Worm (Caenorhabditis elegans) whole organism, young adult: ENCODE results near the gene R12B2.13.

Experiments used
- B0035.1 ChIP-seq: sonication (generic microtip); optimal IDR thresholded peaks from 2 replicates; lab custom pipeline; 2016; ENCODE audit warnings: missing genetic modification characterization, mild to moderate bottlenecking, missing compliant biosample characterization, missing genotype, missing genetic modification reagents
- B0261.1 ChIP-seq: sonication (generic microtip); optimal IDR thresholded peaks from 2 replicates; lab custom pipeline; 2016; ENCODE audit warnings: mild to moderate bottlenecking, missing genetic modification characterization, moderate library complexity, missing compliant biosample characterization
- D2030.7 ChIP-seq: fragments of 200-800 bp; sonication (Bioruptor generic); IDR thresholded peaks from 2 replicates; pipeline ENCODE4 v1.3.6; 2022; ENCODE audit warnings: missing genetic modification reagents, missing genetic modification characterization, missing compliant biosample characterization
- F22D6.2 ChIP-seq: sonication (generic microtip); optimal IDR thresholded peaks from 2 replicates; lab custom pipeline; 2016; ENCODE audit warnings: mild to moderate bottlenecking, missing genetic modification characterization, missing compliant biosample characterization
- F23B12.7 ChIP-seq: sonication (generic microtip); optimal IDR thresholded peaks from 2 replicates; lab custom pipeline; 2017; ENCODE audit warnings: missing genetic modification characterization, mild to moderate bottlenecking, missing compliant biosample characterization, antibody characterized with exemption, moderate library complexity; ENCODE audit not compliant: insufficient read depth
- F37B4.10 ChIP-seq: fragments of 200-800 bp; sonication (Bioruptor generic); IDR thresholded peaks from 2 replicates; pipeline ENCODE4 v1.3.6; 2022; ENCODE audit warnings: missing genetic modification characterization, missing compliant biosample characterization
- F49E8.2 ChIP-seq: sonication (generic microtip); optimal IDR thresholded peaks from 3 replicates; lab custom pipeline; 2017; ENCODE audit warnings: missing genetic modification characterization, mild to moderate bottlenecking, missing compliant biosample characterization, antibody characterized with exemption, moderate library complexity; ENCODE audit not compliant: insufficient read depth
- F57A8.1 ChIP-seq: fragments of 200-800 bp; sonication (Bioruptor generic); optimal IDR thresholded peaks from 2 replicates; lab custom pipeline; 2018; ENCODE audit warnings: mild to moderate bottlenecking, missing genetic modification characterization, moderate library complexity, missing compliant biosample characterization
- T26A5.8 ChIP-seq: sonication (generic microtip); optimal IDR thresholded peaks from 2 replicates; lab custom pipeline; 2016; ENCODE audit warnings: missing genetic modification characterization, missing compliant biosample characterization
- aptf-3 ChIP-seq: fragments of 200-800 bp; sonication (Bioruptor generic); IDR thresholded peaks from 2 replicates; pipeline ENCODE4 v1.3.6; 2022; ENCODE audit warnings: missing genetic modification characterization, missing compliant biosample characterization
- attf-5 ChIP-seq: fragments of 200-800 bp; sonication (Bioruptor generic); optimal IDR thresholded peaks from 2 replicates; lab custom pipeline; 2018; ENCODE audit warnings: mild to moderate bottlenecking, missing genetic modification characterization, missing compliant biosample characterization
- bed-1 ChIP-seq: fragments of 200-800 bp; sonication (Bioruptor generic); IDR thresholded peaks from 2 replicates; pipeline ENCODE4 v1.3.6; 2022; ENCODE audit warnings: missing genetic modification reagents, missing genetic modification characterization, missing compliant biosample characterization
- cebp-1 ChIP-seq, 2 experiments: fragments of 200-800 bp in 1 of 2; sonication (Bioruptor generic) in 1 of 2; sonication (generic microtip) in 1 of 2; IDR thresholded peaks in 1 of 2; optimal IDR thresholded peaks in 1 of 2; 2 replicates each; pipeline versions ENCODE4 v1.3.6 to Lab custom; 2017 to 2022; ENCODE audit warnings: missing compliant biosample characterization in 2 of 2, missing genetic modification characterization in 2 of 2, mild to moderate bottlenecking in 1 of 2, missing genetic modification reagents in 1 of 2, moderate library complexity in 1 of 2
- ceh-79 ChIP-seq: sonication (generic microtip); optimal IDR thresholded peaks from 2 replicates; lab custom pipeline; 2017; ENCODE audit warnings: mild to moderate bottlenecking, missing genetic modification characterization, missing compliant biosample characterization
- egl-44 ChIP-seq: fragments of 200-800 bp; sonication (Bioruptor generic); IDR thresholded peaks from 2 replicates; pipeline ENCODE4 v1.3.6; 2022; ENCODE audit warnings: missing genetic modification reagents, missing genetic modification characterization, missing compliant biosample characterization
- egrh-3 ChIP-seq: fragments of 200-800 bp; sonication (Bioruptor generic); IDR thresholded peaks from 2 replicates; pipeline ENCODE4 v1.3.6; 2022; ENCODE audit warnings: missing genetic modification reagents, missing genetic modification characterization, missing compliant biosample characterization
- ets-4 ChIP-seq: fragments of 200-800 bp; sonication (Bioruptor generic); optimal IDR thresholded peaks from 2 replicates; lab custom pipeline; 2018; ENCODE audit warnings: mild to moderate bottlenecking, missing genetic modification characterization, missing compliant biosample characterization
- him-1 ChIP-seq: sonication (generic microtip); optimal IDR thresholded peaks from 2 replicates; lab custom pipeline; 2016; ENCODE audit warnings: missing genotype, missing genetic modification reagents, missing genetic modification characterization, missing compliant biosample characterization
- hlh-12 ChIP-seq: sonication (generic microtip); optimal IDR thresholded peaks from 2 replicates; lab custom pipeline; 2016; ENCODE audit warnings: missing genetic modification characterization, missing compliant biosample characterization
- hlh-26 ChIP-seq: fragments of 200-800 bp; sonication (Bioruptor generic); conservative IDR thresholded peaks from 2 replicates; pipeline ENCODE4 v1.3.6; 2022; ENCODE audit warnings: missing genetic modification reagents, missing genetic modification characterization, missing compliant biosample characterization
- let-607 ChIP-seq, 2 experiments: fragments of 200-800 bp in 1 of 2; sonication (Bioruptor generic) in 1 of 2; sonication (generic microtip) in 1 of 2; optimal IDR thresholded peaks; 2 replicates each; lab custom pipeline; 2016 to 2018; ENCODE audit warnings: mild to moderate bottlenecking in 2 of 2, missing compliant biosample characterization in 2 of 2, missing genetic modification characterization in 2 of 2, moderate library complexity in 2 of 2, missing genotype in 1 of 2
- lir-1 ChIP-seq: fragments of 200-800 bp; sonication (Bioruptor generic); conservative IDR thresholded peaks from 2 replicates; pipeline ENCODE4 v1.3.6; 2022; ENCODE audit warnings: missing genetic modification reagents, missing genetic modification characterization, missing compliant biosample characterization
- lsl-1 ChIP-seq: fragments of 200-800 bp; sonication (Bioruptor generic); optimal IDR thresholded peaks from 2 replicates; lab custom pipeline; 2018; ENCODE audit warnings: mild to moderate bottlenecking, missing genetic modification characterization, moderate library complexity, missing compliant biosample characterization
- madf-10 ChIP-seq: sonication (generic microtip); optimal IDR thresholded peaks from 2 replicates; lab custom pipeline; 2016; ENCODE audit warnings: mild to moderate bottlenecking, missing genetic modification characterization, missing compliant biosample characterization
- madf-3 ChIP-seq: fragments of 200-800 bp; sonication (Bioruptor generic); IDR thresholded peaks from 2 replicates; pipeline ENCODE4 v1.3.6; 2022; ENCODE audit warnings: missing genetic modification reagents, missing genetic modification characterization, missing compliant biosample characterization
- madf-8 ChIP-seq: fragments of 200-800 bp; sonication (Bioruptor generic); conservative IDR thresholded peaks from 2 replicates; pipeline ENCODE4 v1.3.6; 2022; ENCODE audit warnings: missing genetic modification reagents, missing genetic modification characterization, missing compliant biosample characterization
- mcd-1 ChIP-seq: fragments of 200-800 bp; sonication (Bioruptor generic); IDR thresholded peaks from 2 replicates; pipeline ENCODE4 v1.3.6; 2022; ENCODE audit warnings: missing genetic modification reagents, missing genetic modification characterization, missing compliant biosample characterization
- mel-28 ChIP-seq: sonication (generic microtip); optimal IDR thresholded peaks from 2 replicates; lab custom pipeline; 2016; ENCODE audit warnings: borderline replicate concordance, mild to moderate bottlenecking, missing genetic modification characterization, missing compliant biosample characterization
- nhr-90 ChIP-seq: sonication (generic microtip); optimal IDR thresholded peaks from 2 replicates; lab custom pipeline; 2016; ENCODE audit warnings: missing genotype, mild to moderate bottlenecking, missing genetic modification characterization, missing compliant biosample characterization
- pbrm-1 ChIP-seq: fragments of 200-800 bp; sonication (Bioruptor generic); IDR thresholded peaks from 2 replicates; pipeline ENCODE4 v1.3.6; 2022; ENCODE audit warnings: missing genetic modification reagents, missing genetic modification characterization, missing compliant biosample characterization
- pha-4 ChIP-seq: fragments of 150-350 bp; sonication (generic microtip); optimal IDR thresholded peaks from 2 replicates; lab custom pipeline; 2014; ENCODE audit warnings: missing biosample characterization, missing genetic modification reagents, missing genetic modification characterization
- repo-1 ChIP-seq: sonication (generic microtip); optimal IDR thresholded peaks from 2 replicates; lab custom pipeline; 2017; ENCODE audit warnings: mild to moderate bottlenecking, missing genetic modification characterization, missing compliant biosample characterization
- rpc-1 ChIP-seq, 2 experiments: fragments of 150-350 bp in 1 of 2; sonication (generic microtip) in 1 of 2; optimal IDR thresholded peaks; 2 replicates each; lab custom pipeline; 2014 to 2018; ENCODE audit warnings: missing biosample characterization in 1 of 2, missing genetic modification characterization in 1 of 2, missing genetic modification reagents in 1 of 2, missing genotype in 1 of 2
- snpc-3.4 ChIP-seq: sonication (generic microtip); optimal IDR thresholded peaks from 2 replicates; lab custom pipeline; 2017; ENCODE audit warnings: missing genetic modification characterization, mild to moderate bottlenecking, missing compliant biosample characterization, antibody characterized with exemption, moderate library complexity, missing genotype, missing genetic modification reagents
- unc-62 ChIP-seq: fragments of 150-350 bp; optimal IDR thresholded peaks from 2 replicates; lab custom pipeline; 2014; ENCODE audit warnings: missing biosample characterization, missing genetic modification reagents, missing genetic modification characterization
- zfh-2 ChIP-seq: fragments of 200-800 bp; sonication (Bioruptor generic); conservative IDR thresholded peaks from 2 replicates; pipeline ENCODE4 v1.3.6; 2022; ENCODE audit warnings: missing genetic modification reagents, missing genetic modification characterization, missing compliant biosample characterization
- ztf-18 ChIP-seq: sonication (generic microtip); optimal IDR thresholded peaks from 2 replicates; lab custom pipeline; 2016; ENCODE audit warnings: missing genotype, mild to moderate bottlenecking, missing genetic modification characterization, missing compliant biosample characterization
- ztf-25 ChIP-seq: fragments of 200-800 bp; sonication (Bioruptor generic); IDR thresholded peaks from 2 replicates; pipeline ENCODE4 v1.3.6; 2022; ENCODE audit warnings: missing genetic modification reagents, missing genetic modification characterization, missing compliant biosample characterization

Gene R12B2.13

DNA sequence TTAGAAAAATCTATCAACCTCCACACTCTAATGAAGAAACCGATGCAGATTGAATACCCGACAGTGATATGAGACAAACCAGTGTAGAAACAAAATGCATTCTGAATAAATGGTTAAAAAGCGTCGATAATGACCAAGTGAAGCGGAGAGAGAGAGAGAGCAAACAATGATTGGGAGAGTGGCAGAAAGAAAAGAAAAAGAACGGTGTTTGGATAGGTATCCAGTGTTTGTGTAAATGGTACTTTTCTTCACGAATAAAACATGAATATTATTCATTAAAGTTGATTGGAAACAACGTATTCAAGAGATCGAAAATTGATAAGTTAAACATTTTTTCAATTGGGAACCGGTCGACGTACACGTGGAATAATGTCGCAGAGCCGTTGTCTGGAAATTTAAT is 36.2 kb upstream of the R12B2.13 start, which contains the start of gene F01F1.15:
F01F1.15 (minus strand) TSS at position 101 of the 400 bp plus-strand sequence.
- TF ChIP-seq F22D6.2 (no peak), ets-4 (no peak), snpc-3.4 (no peak), F49E8.2 (tag; lab: Kevin White, UChicago) (no peak), aptf-3 (GFP tag; lab: Robert Waterston, UW) (no peak), zfh-2 (no peak), madf-8 (no peak), mel-28 (tag; lab: Kevin White, UChicago) (no peak), bed-1 (GFP tag; lab: Robert Waterston, UW) (no peak), B0035.1 (tag; lab: Kevin White, UChicago) (no peak), repo-1 (tag; lab: Kevin White, UChicago) (no peak), T26A5.8 (tag; lab: Kevin White, UChicago) (no peak), ztf-25 (GFP tag; lab: Robert Waterston, UW) (no peak), unc-62 (no peak), B0261.1 (tag; lab: Kevin White, UChicago) (no peak), rpc-1 (optimal IDR thresholded peaks at IDR 0.05; lab: Kevin White, UChicago) (no peak), rpc-1 (tag; optimal IDR thresholded peaks at IDR 0.05; lab: Kevin White, UChicago) (no peak), pbrm-1 (GFP tag; lab: Robert Waterston, UW) (no peak), let-607 (tag; optimal IDR thresholded peaks at IDR 0.05; lab: Kevin White, UChicago) (no peak)

ce11 chrIII:5868401-5868800 is 35.1 kb upstream of the R12B2.13 start, which contains the start of gene eng-1:
eng-1 (minus strand) TSS chrIII:5868501.
- TF ChIP-seq him-1 (tag; lab: Kevin White, UChicago) (no peak), ceh-79 (tag; lab: Kevin White, UChicago) (no peak), egl-44 (no peak), madf-3 (GFP tag; lab: Robert Waterston, UW) (no peak), egrh-3 (no peak), mcd-1 (GFP tag; lab: Robert Waterston, UW) (no peak), D2030.7 (GFP tag; lab: Robert Waterston, UW) (no peak), attf-5 (no peak), nhr-90 (tag; lab: Kevin White, UChicago) (no peak), pha-4 (tag; lab: Kevin White, UChicago) (no peak), madf-10 (tag; lab: Kevin White, UChicago) (no peak), madf-8 (no peak), mel-28 (tag; lab: Kevin White, UChicago) (no peak), lir-1 (no peak), F57A8.1 (GFP tag; lab: Kevin White, UChicago) (no peak), lsl-1 (GFP tag; lab: Kevin White, UChicago) (no peak), F23B12.7 (tag; lab: Kevin White, UChicago) (no peak), ztf-18 (no peak), hlh-26 (GFP tag; lab: Robert Waterston, UW) (no peak)

DNA sequence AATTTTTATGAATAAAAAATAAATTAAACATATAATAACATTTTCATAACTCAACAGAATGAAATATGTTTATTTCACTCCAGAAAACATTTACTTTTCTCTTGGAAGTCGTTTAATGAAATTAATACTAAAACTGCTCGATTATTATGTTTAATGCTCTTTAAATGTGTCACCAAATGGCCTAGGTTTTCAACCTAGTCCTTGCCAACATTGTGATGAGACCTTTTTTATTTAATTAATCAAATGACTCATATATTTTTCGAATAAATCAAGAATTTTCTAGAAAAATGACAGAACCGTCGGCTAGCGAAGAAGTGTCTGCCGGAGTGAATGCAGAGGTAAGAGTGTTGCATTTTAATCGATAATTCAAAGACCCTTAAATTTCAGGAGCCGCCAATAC is 31.0 kb upstream of the R12B2.13 start, which contains the start of gene rabn-5:
rabn-5 (plus strand) TSS at position 284 of the 400 bp plus-strand sequence.
- TF ChIP-seq cebp-1 (GFP tag; IDR thresholded peaks at IDR 0.05; lab: Robert Waterston, UW) (no peak), cebp-1 (tag; optimal IDR thresholded peaks at IDR 0.05; lab: Kevin White, UChicago) (peak; percentile 7), F37B4.10 (no peak), hlh-12 (tag; lab: Kevin White, UChicago) (no peak)
